Fruit fly (Drosophila melanogaster): ENCODE data around the gene CG14947.

The CG14947 gene

dm6 chr2L:12075850-12076249 lies at the start of gene CG14947:
TSS of gene CG14947 (plus strand) at chr2L:12076100.
- no peak for TF ChIP-seq psq (GFP tag; optimal IDR thresholded peaks at IDR 0.05)

DNA sequence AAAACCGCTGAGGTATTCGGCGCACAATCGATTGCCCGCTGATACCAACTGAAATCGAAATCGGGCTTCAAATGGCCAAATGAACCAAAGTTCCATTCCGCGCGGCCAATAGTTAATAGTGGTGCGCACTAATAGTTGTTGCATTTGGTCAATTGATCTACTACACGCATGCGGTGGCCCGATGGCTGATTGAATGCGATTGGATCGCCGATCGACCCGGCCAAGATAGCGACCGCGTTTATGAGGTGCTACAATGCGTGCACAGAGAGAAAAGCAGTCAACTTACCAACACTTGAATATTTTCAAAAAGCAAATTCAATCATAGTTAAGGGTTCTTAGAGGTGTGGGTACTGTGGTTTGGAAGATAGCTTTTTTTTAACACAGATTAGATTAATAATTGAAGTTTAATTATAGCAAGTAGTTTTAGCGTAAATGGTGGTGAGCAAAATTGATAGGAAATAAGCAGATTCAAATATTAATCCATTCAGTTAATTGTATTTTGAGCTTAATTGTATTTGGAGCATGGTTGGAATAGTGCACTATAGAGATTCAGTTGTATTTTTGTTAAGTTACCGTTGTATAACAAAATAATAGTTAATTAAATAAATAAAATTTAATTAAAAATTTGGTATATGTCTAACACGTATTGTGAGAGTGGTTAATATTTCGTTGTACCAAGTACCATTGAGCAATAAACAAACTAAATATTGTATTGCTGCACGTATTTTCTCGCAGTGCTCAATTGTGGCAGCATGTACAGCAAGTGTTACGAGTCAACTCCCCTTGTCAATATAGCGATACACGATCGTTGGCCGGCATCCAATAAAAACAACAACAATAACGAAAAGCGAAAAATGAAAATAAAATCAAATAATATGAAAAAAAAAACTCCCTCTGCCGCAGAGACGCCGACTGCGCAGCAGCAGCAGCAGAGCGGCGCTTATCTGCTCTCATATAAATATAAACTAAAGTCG lies 49.2 kb upstream of the CG14947 start:
- TF ChIP-seq sv (GFP tag; optimal IDR thresholded peaks at IDR 0.05) (peak; percentile 3), tai (GFP tag; optimal IDR thresholded peaks at IDR 0.05) (no peak), CG32264 (GFP tag; optimal IDR thresholded peaks at IDR 0.05) (peak; percentile 2), pan (optimal IDR thresholded peaks at IDR 0.05) (no peak), woc (GFP tag; optimal IDR thresholded peaks at IDR 0.05) (peak; percentile 2), ey (GFP tag; optimal IDR thresholded peaks at IDR 0.05) (peak; percentile 68), Mio (GFP tag; optimal IDR thresholded peaks at IDR 0.05) (no peak), usp (GFP tag; optimal IDR thresholded peaks at IDR 0.05) (no peak), rgr (GFP tag; optimal IDR thresholded peaks at IDR 0.05) (peak; percentile 70), sage (GFP tag; optimal IDR thresholded peaks at IDR 0.05) (peak; percentile 3), dmrt93B (GFP tag; optimal IDR thresholded peaks at IDR 0.05) (peak; percentile 72), h (GFP tag; optimal IDR thresholded peaks at IDR 0.05) (peak; percentile 36), dl (GFP tag; optimal IDR thresholded peaks at IDR 0.05; ENCODE audit: insufficient read depth in 1 of 2, partially characterized antibody in 2 of 2) (no peak), dsf (GFP tag; optimal IDR thresholded peaks at IDR 0.05; ENCODE audit: borderline replicate concordance) (no peak), Hnf4 (GFP tag; optimal IDR thresholded peaks at IDR 0.05) (peak; percentile 62), brk (GFP tag; optimal IDR thresholded peaks at IDR 0.05) (peak; percentile 41), Rel (GFP tag; optimal IDR thresholded peaks at IDR 0.05) (no peak), Rel (tag; optimal IDR thresholded peaks at IDR 0.05) (peak; percentile 29), GATAd (GFP tag; optimal IDR thresholded peaks at IDR 0.05) (no peak), Dif (GFP tag; optimal IDR thresholded peaks at IDR 0.05; ENCODE audit: partially characterized antibody) (no peak), CrebA (GFP tag; optimal IDR thresholded peaks at IDR 0.05; ENCODE audit: borderline replicate concordance) (no peak), lola (GFP tag; optimal IDR thresholded peaks at IDR 0.05) (no peak), fru (GFP tag; optimal IDR thresholded peaks at IDR 0.05) (peak; percentile 56), psq (GFP tag; optimal IDR thresholded peaks at IDR 0.05) (peak; percentile 68), CG9705 (GFP tag; optimal IDR thresholded peaks at IDR 0.05) (peak; percentile 35), Abd-B (GFP tag; optimal IDR thresholded peaks at IDR 0.05) (no peak), Hr83 (GFP tag; optimal IDR thresholded peaks at IDR 0.05; ENCODE audit: poor library complexity, severe bottlenecking) (no peak), Jra (GFP tag; optimal IDR thresholded peaks at IDR 0.05) (no peak), N (GFP tag; optimal IDR thresholded peaks at IDR 0.05) (no peak), Sp1 (GFP tag; optimal IDR thresholded peaks at IDR 0.05) (peak; percentile 78), Vsx2 (GFP tag; optimal IDR thresholded peaks at IDR 0.05; ENCODE audit: partially characterized antibody) (peak; percentile 31), foxo (GFP tag; optimal IDR thresholded peaks at IDR 0.05) (peak in 1 of 2 experiments; percentile 77), OdsH (GFP tag; optimal IDR thresholded peaks at IDR 0.05) (peak; percentile 59), Myc (optimal IDR thresholded peaks at IDR 0.05) (no peak), Hr78 (GFP tag; optimal IDR thresholded peaks at IDR 0.05) (no peak), HLH106 (tag; optimal IDR thresholded peaks at IDR 0.05) (peak; percentile 76), Dfd (GFP tag; optimal IDR thresholded peaks at IDR 0.05) (no peak), jim (GFP tag; optimal IDR thresholded peaks at IDR 0.05) (no peak), br (GFP tag; optimal IDR thresholded peaks at IDR 0.05) (peak; percentile 61)
